Worm (Caenorhabditis elegans) whole organism, L1 larva: Measurements from ENCODE around the gene abhd-12.

ENCODE experiments used
- C04F5.9 ChIP-seq: sonication (generic microtip); optimal IDR thresholded peaks from 2 replicates; lab custom pipeline; 2016; ENCODE audit warnings: missing genetic modification characterization, missing compliant biosample characterization
- C34B4.2 ChIP-seq: sonication (generic microtip); optimal IDR thresholded peaks from 2 replicates; lab custom pipeline; 2017; ENCODE audit warnings: mild to moderate bottlenecking, missing genetic modification characterization, missing compliant biosample characterization
- F16B12.6 ChIP-seq: fragments of 150-350 bp; optimal IDR thresholded peaks from 2 replicates; lab custom pipeline; 2014; ENCODE audit warnings: missing biosample characterization, missing genetic modification characterization
- Y116A8C.19 ChIP-seq: sonication (generic microtip); optimal IDR thresholded peaks from 2 replicates; lab custom pipeline; 2016; ENCODE audit warnings: missing compliant biosample characterization, missing genetic modification characterization, borderline replicate concordance
- aha-1 ChIP-seq: fragments of 150-350 bp; optimal IDR thresholded peaks from 2 replicates; lab custom pipeline; 2014; ENCODE audit warnings: missing biosample characterization, missing genetic modification characterization
- ama-1 ChIP-seq: fragments of 150-350 bp; optimal IDR thresholded peaks from 2 replicates; lab custom pipeline; 2014
- ceh-82 ChIP-seq, 3 experiments: fragments of 150-350 bp in 1 of 3; sonication (generic microtip) in 2 of 3; optimal IDR thresholded peaks; 2 replicates each; lab custom pipeline; 2014 to 2017; ENCODE audit warnings: missing biosample characterization in 3 of 3, missing genetic modification characterization in 3 of 3
- ceh-90 ChIP-seq: sonication (generic microtip); optimal IDR thresholded peaks from 2 replicates; lab custom pipeline; 2016; ENCODE audit warnings: missing genetic modification characterization, missing compliant biosample characterization
- ces-1 ChIP-seq: fragments of 150-350 bp; optimal IDR thresholded peaks from 2 replicates; lab custom pipeline; 2014; ENCODE audit warnings: missing biosample characterization, missing genetic modification reagents, missing genetic modification characterization
- dpl-1 ChIP-seq, 3 experiments: fragments of 150-350 bp in 2 of 3; sonication (generic microtip) in 1 of 3; optimal IDR thresholded peaks; 2 replicates each; lab custom pipeline; 2014 to 2017; ENCODE audit warnings: missing biosample characterization in 3 of 3, missing genetic modification characterization in 3 of 3, missing genetic modification reagents in 3 of 3
- dsc-1 ChIP-seq: sonication (generic microtip); optimal IDR thresholded peaks from 2 replicates; lab custom pipeline; 2016; ENCODE audit warnings: mild to moderate bottlenecking, missing genetic modification characterization, missing compliant biosample characterization
- efl-1 ChIP-seq, 4 experiments: fragments of 150-350 bp; optimal IDR thresholded peaks in 3 of 4; peaks in 1 of 4; 1 replicate in 1 of 4; 2 replicates in 3 of 4; lab custom pipeline; 2014; ENCODE audit warnings: missing biosample characterization in 2 of 4, missing genetic modification characterization in 2 of 4, missing genetic modification reagents in 2 of 4
- efl-3 ChIP-seq: fragments of 200-800 bp; sonication (Bioruptor generic); optimal IDR thresholded peaks from 2 replicates; lab custom pipeline; 2018; ENCODE audit warnings: mild to moderate bottlenecking, missing genetic modification characterization, missing compliant biosample characterization
- egl-13 ChIP-seq: sonication (generic microtip); optimal IDR thresholded peaks from 2 replicates; lab custom pipeline; 2016; ENCODE audit warnings: missing genotype, missing genetic modification reagents, missing genetic modification characterization, missing compliant biosample characterization
- ets-5 ChIP-seq: fragments of 200-800 bp; sonication (Bioruptor generic); IDR thresholded peaks from 2 replicates; pipeline ENCODE4 v1.3.6; 2022; ENCODE audit warnings: missing genetic modification characterization, missing compliant biosample characterization
- fkh-8 ChIP-seq: sonication (generic microtip); optimal IDR thresholded peaks from 2 replicates; lab custom pipeline; 2016; ENCODE audit warnings: mild to moderate bottlenecking, missing genetic modification characterization, missing compliant biosample characterization
- grh-1 ChIP-seq: fragments of 200-800 bp; sonication (Bioruptor generic); IDR thresholded peaks from 2 replicates; pipeline ENCODE4 v1.3.6; 2022; ENCODE audit warnings: missing genetic modification reagents, missing genetic modification characterization, missing compliant biosample characterization
- hlh-4 ChIP-seq: sonication (generic microtip); optimal IDR thresholded peaks from 2 replicates; lab custom pipeline; 2016; ENCODE audit warnings: mild to moderate bottlenecking, missing genetic modification characterization, missing compliant biosample characterization
- hpl-2 ChIP-seq: fragments of 150-350 bp; optimal IDR thresholded peaks from 2 replicates; lab custom pipeline; 2014; ENCODE audit warnings: missing biosample characterization, missing genetic modification reagents, missing genetic modification characterization
- jun-1 ChIP-seq: fragments of 150-350 bp; optimal IDR thresholded peaks from 2 replicates; lab custom pipeline; 2014; ENCODE audit warnings: missing biosample characterization, missing genetic modification reagents, missing genetic modification characterization
- lin-13 ChIP-seq: fragments of 150-350 bp; optimal IDR thresholded peaks from 2 replicates; lab custom pipeline; 2014; ENCODE audit warnings: missing biosample characterization, missing genetic modification reagents, missing genetic modification characterization
- lin-14 ChIP-seq: fragments of 200-800 bp; sonication (Bioruptor generic); optimal IDR thresholded peaks from 2 replicates; lab custom pipeline; 2018; ENCODE audit warnings: mild to moderate bottlenecking, missing genetic modification characterization, moderate library complexity, missing compliant biosample characterization
- lin-15B ChIP-seq: fragments of 150-350 bp; sonication (generic microtip); optimal IDR thresholded peaks from 3 replicates; lab custom pipeline; 2014; ENCODE audit warnings: missing biosample characterization, missing genetic modification characterization
- lin-39 ChIP-seq: fragments of 150-350 bp; optimal IDR thresholded peaks from 2 replicates; lab custom pipeline; 2014; ENCODE audit warnings: missing biosample characterization, missing genetic modification reagents, missing genetic modification characterization
- lsy-2 ChIP-seq, 2 experiments: fragments of 150-350 bp; optimal IDR thresholded peaks; 2 replicates each; lab custom pipeline; 2014; ENCODE audit warnings: missing biosample characterization in 2 of 2, missing genetic modification characterization in 2 of 2
- mab-9 ChIP-seq: fragments of 200-800 bp; sonication (Bioruptor generic); IDR thresholded peaks from 2 replicates; pipeline ENCODE4 v1.3.6; 2022; ENCODE audit warnings: missing genetic modification reagents, missing genetic modification characterization, missing compliant biosample characterization
- mef-2 ChIP-seq: fragments of 150-350 bp; optimal IDR thresholded peaks from 2 replicates; lab custom pipeline; 2014; ENCODE audit warnings: missing biosample characterization, missing genetic modification characterization
- mep-1 ChIP-seq: fragments of 150-350 bp; optimal IDR thresholded peaks from 2 replicates; lab custom pipeline; 2014; ENCODE audit warnings: missing biosample characterization, missing genetic modification characterization
- nhr-12 ChIP-seq: sonication (generic microtip); optimal IDR thresholded peaks from 2 replicates; lab custom pipeline; 2017; ENCODE audit warnings: missing biosample characterization, missing genetic modification characterization
- nhr-237 ChIP-seq: fragments of 150-350 bp; optimal IDR thresholded peaks from 2 replicates; lab custom pipeline; 2014; ENCODE audit warnings: missing biosample characterization, missing genetic modification characterization
- nhr-47 ChIP-seq: sonication (generic microtip); optimal IDR thresholded peaks from 2 replicates; lab custom pipeline; 2016; ENCODE audit warnings: mild to moderate bottlenecking, missing genetic modification characterization, moderate library complexity, missing compliant biosample characterization
- nhr-71 ChIP-seq: sonication (generic microtip); optimal IDR thresholded peaks from 2 replicates; lab custom pipeline; 2016; ENCODE audit warnings: mild to moderate bottlenecking, missing genetic modification characterization, moderate library complexity, missing compliant biosample characterization
- nhr-76 ChIP-seq: sonication (generic microtip); optimal IDR thresholded peaks from 2 replicates; lab custom pipeline; 2017; ENCODE audit warnings: missing biosample characterization, missing genetic modification characterization
- nhr-84 ChIP-seq: sonication (generic microtip); optimal IDR thresholded peaks from 2 replicates; lab custom pipeline; 2017; ENCODE audit warnings: missing biosample characterization, missing genetic modification characterization
- nhr-90 ChIP-seq: sonication (generic microtip); optimal IDR thresholded peaks from 2 replicates; lab custom pipeline; 2016; ENCODE audit warnings: mild to moderate bottlenecking, missing genetic modification characterization, missing compliant biosample characterization; ENCODE audit not compliant: poor library complexity
- pag-3 ChIP-seq: sonication (generic microtip); optimal IDR thresholded peaks from 2 replicates; lab custom pipeline; 2017; ENCODE audit warnings: missing genetic modification characterization, mild to moderate bottlenecking, missing compliant biosample characterization, antibody characterized with exemption, borderline replicate concordance; ENCODE audit not compliant: insufficient read depth
- pqm-1 ChIP-seq: sonication (generic microtip); optimal IDR thresholded peaks from 3 replicates; lab custom pipeline; 2017; ENCODE audit warnings: missing biosample characterization, missing genetic modification characterization
- rnt-1 ChIP-seq: sonication (generic microtip); optimal IDR thresholded peaks from 2 replicates; lab custom pipeline; 2016; ENCODE audit warnings: mild to moderate bottlenecking, missing genetic modification characterization, moderate library complexity, missing compliant biosample characterization
- skn-1 ChIP-seq: fragments of 150-350 bp; optimal IDR thresholded peaks from 2 replicates; lab custom pipeline; 2014; ENCODE audit warnings: missing biosample characterization, missing genetic modification characterization
- snpc-4 ChIP-seq: fragments of 150-350 bp; optimal IDR thresholded peaks from 2 replicates; lab custom pipeline; 2014; ENCODE audit warnings: missing biosample characterization, missing genetic modification characterization
- snu-23 ChIP-seq: sonication (generic microtip); optimal IDR thresholded peaks from 2 replicates; lab custom pipeline; 2016; ENCODE audit warnings: missing genetic modification characterization, missing compliant biosample characterization
- sox-4 ChIP-seq: sonication (generic microtip); optimal IDR thresholded peaks from 2 replicates; lab custom pipeline; 2016; ENCODE audit warnings: missing genetic modification characterization, missing compliant biosample characterization
- sptf-1 ChIP-seq: fragments of 150-350 bp; optimal IDR thresholded peaks from 2 replicates; lab custom pipeline; 2014; ENCODE audit warnings: missing biosample characterization, missing genetic modification characterization
- swsn-7 ChIP-seq: sonication (generic microtip); optimal IDR thresholded peaks from 2 replicates; lab custom pipeline; 2016; ENCODE audit warnings: missing genetic modification characterization, missing compliant biosample characterization
- tlp-1 ChIP-seq: fragments of 150-350 bp; optimal IDR thresholded peaks from 2 replicates; lab custom pipeline; 2014; ENCODE audit warnings: missing biosample characterization, missing genetic modification characterization
- unc-130 ChIP-seq: fragments of 150-350 bp; optimal IDR thresholded peaks from 2 replicates; lab custom pipeline; 2017; ENCODE audit warnings: missing biosample characterization, missing genetic modification characterization, inconsistent platforms
- unc-62 ChIP-seq: fragments of 150-350 bp; optimal IDR thresholded peaks from 2 replicates; lab custom pipeline; 2014; ENCODE audit warnings: missing biosample characterization, missing genetic modification reagents, missing genetic modification characterization
- vab-15 ChIP-seq: sonication (generic microtip); optimal IDR thresholded peaks from 2 replicates; lab custom pipeline; 2017; ENCODE audit warnings: missing genotype, mild to moderate bottlenecking, missing genetic modification characterization, missing compliant biosample characterization
- xbp-1 ChIP-seq: sonication (generic microtip); optimal IDR thresholded peaks from 2 replicates; lab custom pipeline; 2016; ENCODE audit warnings: missing genetic modification characterization, missing compliant biosample characterization
- zag-1 ChIP-seq: fragments of 150-350 bp; optimal IDR thresholded peaks from 2 replicates; lab custom pipeline; 2014; ENCODE audit warnings: missing biosample characterization, missing genetic modification characterization
- zip-4 ChIP-seq: fragments of 200-800 bp; sonication (Bioruptor generic); optimal IDR thresholded peaks from 2 replicates; lab custom pipeline; 2018; ENCODE audit warnings: mild to moderate bottlenecking, missing genetic modification characterization, moderate library complexity, missing compliant biosample characterization
- ztf-11 ChIP-seq, 2 experiments: sonication (generic microtip); optimal IDR thresholded peaks; 2 replicates each; lab custom pipeline; 2016 to 2017; ENCODE audit warnings: missing genetic modification characterization in 2 of 2, missing biosample characterization in 1 of 2, missing compliant biosample characterization in 1 of 2
- ztf-4 ChIP-seq: fragments of 150-350 bp; optimal IDR thresholded peaks from 2 replicates; lab custom pipeline; 2014; ENCODE audit warnings: missing biosample characterization, missing genetic modification characterization

Gene abhd-12

ce11 chrV:7983381-7984052 is at the start of gene abhd-12, which contains the start of gene natb-1:
TSS of gene abhd-12 (plus strand) at chrV:7983879.
TSS of gene natb-1 (minus strand) at chrV:7983431.
- peak; percentile 38 for TF ChIP-seq xbp-1
- TF ChIP-seq ets-5: no peak
- TF ChIP-seq nhr-237 (tag; lab: Kevin White, UChicago): no peak
- TF ChIP-seq vab-15 (tag; lab: Kevin White, UChicago): no peak
- no peak for TF ChIP-seq zip-4 (GFP tag; lab: Kevin White, UChicago)
- TF ChIP-seq snu-23 (GFP tag; lab: Kevin White, UChicago): peak; percentile 62
- TF ChIP-seq ztf-11 (tag; optimal IDR thresholded peaks at IDR 0.05; lab: Kevin White, UChicago): no peak
- TF ChIP-seq lin-15B (tag; lab: Kevin White, UChicago): no peak
- no peak for TF ChIP-seq unc-62
- no peak for TF ChIP-seq sptf-1 (tag; lab: Kevin White, UChicago)
- peak; percentile 57 for TF ChIP-seq unc-130
- TF ChIP-seq skn-1: peak; percentile 31
- no peak for TF ChIP-seq ceh-90 (tag; lab: Kevin White, UChicago)
- no peak for TF ChIP-seq ztf-4 (tag; lab: Kevin White, UChicago)
- peak; percentile 52 for TF ChIP-seq nhr-47
- no peak for TF ChIP-seq ama-1 (lab: Kevin White, UChicago)
- TF ChIP-seq efl-3 (GFP tag; lab: Kevin White, UChicago): no peak
- TF ChIP-seq mep-1 (tag; lab: Kevin White, UChicago): peak; percentile 76
- no peak for TF ChIP-seq nhr-12
- no peak for TF ChIP-seq snpc-4 (tag; lab: Kevin White, UChicago)
- no peak for TF ChIP-seq C04F5.9
- TF ChIP-seq fkh-8 (tag; lab: Kevin White, UChicago): no peak
- no peak for TF ChIP-seq lin-39 (tag; lab: Kevin White, UChicago)
- TF ChIP-seq swsn-7 (tag; lab: Kevin White, UChicago): peak; percentile 27
- no peak for TF ChIP-seq zag-1 (tag; lab: Kevin White, UChicago)
- TF ChIP-seq efl-1 (optimal IDR thresholded peaks at IDR 0.05; lab: Kevin White, UChicago): peak; percentile 39 to 43
- peak; percentile 59 to 94 for TF ChIP-seq efl-1 (GFP tag; optimal IDR thresholded peaks at IDR 0.05 in 1 of 2; lab: Kevin White, UChicago)
- TF ChIP-seq ceh-82 (tag; optimal IDR thresholded peaks at IDR 0.05; lab: Kevin White, UChicago): peak in 1 of 3 experiments; percentile 30
- TF ChIP-seq C34B4.2 (tag; lab: Kevin White, UChicago): no peak
- no peak for TF ChIP-seq nhr-90 (tag; lab: Kevin White, UChicago)
- no peak for TF ChIP-seq hlh-4 (tag; lab: Kevin White, UChicago)
- no peak for TF ChIP-seq mab-9 (GFP tag; lab: Robert Waterston, UW)
- no peak for TF ChIP-seq egl-13 (tag; lab: Kevin White, UChicago)
- TF ChIP-seq dsc-1: no peak
- TF ChIP-seq pag-3: no peak
- peak; percentile 47 for TF ChIP-seq nhr-71
- no peak for TF ChIP-seq Y116A8C.19 (tag; lab: Kevin White, UChicago)
- no peak for TF ChIP-seq tlp-1 (tag; lab: Kevin White, UChicago)
- no peak for TF ChIP-seq aha-1 (tag; lab: Kevin White, UChicago)
- TF ChIP-seq dpl-1 (GFP tag; optimal IDR thresholded peaks at IDR 0.05; lab: Kevin White, UChicago): peak; percentile 20 to 60 (median 55)
- TF ChIP-seq ces-1 (GFP tag; lab: Kevin White, UChicago): no peak
- peak; percentile 89 for TF ChIP-seq F16B12.6 (tag; lab: Kevin White, UChicago)
- TF ChIP-seq lsy-2 (tag; optimal IDR thresholded peaks at IDR 0.05; lab: Kevin White, UChicago): peak; percentile 92 to 98
- TF ChIP-seq rnt-1 (tag; lab: Kevin White, UChicago): peak; percentile 20
- TF ChIP-seq sox-4 (tag; lab: Kevin White, UChicago): no peak
- TF ChIP-seq pqm-1 (tag; lab: Kevin White, UChicago): no peak
- TF ChIP-seq nhr-76 (tag; lab: Kevin White, UChicago): no peak
- no peak for TF ChIP-seq nhr-84 (tag; lab: Kevin White, UChicago)
- TF ChIP-seq lin-13: no peak
- peak; percentile 55 for TF ChIP-seq lin-14
- no peak for TF ChIP-seq jun-1 (tag; lab: Kevin White, UChicago)
- no peak for TF ChIP-seq hpl-2 (GFP tag; lab: Kevin White, UChicago)
- no peak for TF ChIP-seq mef-2 (tag; lab: Kevin White, UChicago)
- no peak for TF ChIP-seq grh-1 (GFP tag; lab: Robert Waterston, UW)
